Fruit fly (Drosophila melanogaster) whole organism, embryonic: ENCODE data around the gene RabX6.
A peak's percentile ranks its signal among the peaks of the same experiment; 100 is the strongest.

Experiments
- Bgb ChIP-seq: fragments of 200-800 bp; sonication (Bioruptor generic); IDR thresholded peaks from 2 replicates; pipeline ENCODE4 v1.3.6; 2022; ENCODE audit warnings: missing biosample characterization, missing genetic modification characterization; ENCODE audit not compliant: partially characterized antibody
- CG11085 ChIP-seq: fragments of 200-800 bp; sonication (Bioruptor generic); IDR thresholded peaks from 2 replicates; pipeline ENCODE4 v1.3.6; 2022; ENCODE audit warnings: missing biosample characterization, missing genetic modification characterization
- CG11398 ChIP-seq: fragments of 200-800 bp; sonication (Bioruptor generic); optimal IDR thresholded peaks from 2 replicates; lab custom pipeline; 2016; ENCODE audit warnings: missing biosample characterization, missing genetic modification characterization
- CG1233 ChIP-seq: fragments of 200-800 bp; sonication (Bioruptor generic); optimal IDR thresholded peaks from 4 replicates; lab custom pipeline; 2018; ENCODE audit warnings: missing biosample characterization, mild to moderate bottlenecking, missing genetic modification characterization
- CG14860 ChIP-seq: fragments of 200-800 bp; sonication (Bioruptor generic); IDR thresholded peaks from 3 replicates; pipeline ENCODE4 v1.3.6; 2022; ENCODE audit warnings: missing biosample characterization, missing genetic modification characterization; ENCODE audit not compliant: partially characterized antibody
- CG15073 ChIP-seq: fragments of 200-800 bp; sonication (Bioruptor generic); optimal IDR thresholded peaks from 2 replicates; lab custom pipeline; 2016; ENCODE audit warnings: missing biosample characterization, missing genetic modification characterization
- CG18262 ChIP-seq: fragments of 200-800 bp; optimal IDR thresholded peaks from 3 replicates; lab custom pipeline; 2019; ENCODE audit warnings: missing biosample characterization, mild to moderate bottlenecking, missing genetic modification characterization, moderate library complexity
- CG1832 ChIP-seq: fragments of 200-800 bp; sonication (Bioruptor generic); optimal IDR thresholded peaks from 2 replicates; lab custom pipeline; 2017; ENCODE audit warnings: missing biosample characterization, mild to moderate bottlenecking, missing genetic modification characterization, inconsistent platforms
- CG18599 ChIP-seq: fragments of 200-800 bp; sonication (Bioruptor generic); optimal IDR thresholded peaks from 3 replicates; lab custom pipeline; 2017; ENCODE audit warnings: missing biosample characterization, missing genetic modification characterization, mild to moderate bottlenecking, moderate library complexity, missing genetic modification reagents
- CG3726 ChIP-seq: fragments of 200-800 bp; sonication (Bioruptor generic); IDR thresholded peaks from 3 replicates; pipeline ENCODE4, ENCODE4 v1.3.6; 2022; ENCODE audit warnings: missing biosample characterization, missing genetic modification characterization
- CG3838 ChIP-seq: fragments of 200-800 bp; sonication (Bioruptor generic); optimal IDR thresholded peaks from 3 replicates; lab custom pipeline; 2016; ENCODE audit warnings: missing biosample characterization, missing genetic modification characterization
- CG43689 ChIP-seq: fragments of 200-800 bp; sonication (Bioruptor generic); IDR thresholded peaks from 2 replicates; pipeline ENCODE4 v1.3.6; 2022; ENCODE audit warnings: missing biosample characterization, missing genetic modification characterization
- CG4424 ChIP-seq: fragments of 200-800 bp; sonication (Bioruptor generic); optimal IDR thresholded peaks from 3 replicates; lab custom pipeline; 2016; ENCODE audit warnings: missing biosample characterization, missing genetic modification characterization
- CG6254 ChIP-seq: fragments of 200-800 bp; sonication (Bioruptor generic); optimal IDR thresholded peaks from 3 replicates; lab custom pipeline; 2017; ENCODE audit warnings: mild to moderate bottlenecking, missing biosample characterization, missing genetic modification reagents, missing genetic modification characterization
- CG6272 ChIP-seq: fragments of 200-800 bp; sonication (Bioruptor generic); IDR thresholded peaks from 2 replicates; pipeline ENCODE4 v1.3.6; 2022; ENCODE audit warnings: missing biosample characterization, missing genetic modification characterization
- CG6765 ChIP-seq: fragments of 200-800 bp; sonication (Bioruptor generic); optimal IDR thresholded peaks from 3 replicates; lab custom pipeline; 2017; ENCODE audit warnings: missing biosample characterization, mild to moderate bottlenecking, missing genetic modification characterization
- CG6791 ChIP-seq: fragments of 200-800 bp; sonication (Bioruptor generic); IDR thresholded peaks from 3 replicates; pipeline ENCODE4 v1.3.6; 2022; ENCODE audit warnings: missing biosample characterization, missing genetic modification characterization; ENCODE audit not compliant: partially characterized antibody
- CG7745 ChIP-seq: fragments of 200-800 bp; sonication (Bioruptor generic); optimal IDR thresholded peaks from 2 replicates; lab custom pipeline; 2018; ENCODE audit warnings: missing biosample characterization, mild to moderate bottlenecking, missing genetic modification characterization, moderate library complexity
- CG8359 ChIP-seq: fragments of 200-800 bp; sonication (Bioruptor generic); optimal IDR thresholded peaks from 2 replicates; lab custom pipeline; 2017; ENCODE audit warnings: missing biosample characterization, mild to moderate bottlenecking, missing genetic modification characterization, borderline replicate concordance
- Dad ChIP-seq: fragments of 200-800 bp; sonication (Bioruptor generic); optimal IDR thresholded peaks from 3 replicates; lab custom pipeline; 2016; ENCODE audit warnings: missing biosample characterization, missing genetic modification characterization
- Dek ChIP-seq: fragments of 200-800 bp; sonication (Bioruptor generic); optimal IDR thresholded peaks from 3 replicates; lab custom pipeline; 2019; ENCODE audit warnings: missing biosample characterization, mild to moderate bottlenecking, missing genetic modification characterization, moderate library complexity
- Gug ChIP-seq: fragments of 200-800 bp; sonication (Bioruptor generic); IDR thresholded peaks from 4 replicates; pipeline ENCODE4 v1.3.6; 2022; ENCODE audit warnings: missing biosample characterization, missing genetic modification characterization
- H15 ChIP-seq: fragments of 200-800 bp; sonication (Bioruptor generic); IDR thresholded peaks from 3 replicates; pipeline ENCODE4 v1.3.6; 2022; ENCODE audit warnings: missing biosample characterization, missing genetic modification characterization
- HLH54F ChIP-seq: fragments of 200-800 bp; sonication (Bioruptor generic); optimal IDR thresholded peaks from 3 replicates; lab custom pipeline; 2016; ENCODE audit warnings: missing biosample characterization, missing genetic modification characterization
- Lhr ChIP-seq: fragments of 200-800 bp; sonication (Bioruptor generic); optimal IDR thresholded peaks from 3 replicates; lab custom pipeline; 2017; ENCODE audit warnings: mild to moderate bottlenecking, missing biosample characterization, missing genetic modification reagents, missing genetic modification characterization
- Lpt ChIP-seq: fragments of >200 bp; optimal IDR thresholded peaks from 2 replicates; lab custom pipeline; 2018; ENCODE audit warnings: missing biosample characterization, missing genetic modification characterization
- Mad ChIP-seq: fragments of 200-800 bp; sonication (Bioruptor generic); optimal IDR thresholded peaks from 2 replicates; lab custom pipeline; 2016; ENCODE audit warnings: missing biosample characterization, missing genetic modification characterization
- NC2β ChIP-seq: fragments of 200-800 bp; sonication (Bioruptor generic); optimal IDR thresholded peaks from 2 replicates; lab custom pipeline; 2016; ENCODE audit warnings: missing biosample characterization, missing genetic modification characterization
- Xbp1 ChIP-seq: fragments of 200-800 bp; sonication (Bioruptor generic); optimal IDR thresholded peaks from 3 replicates; lab custom pipeline; 2016; ENCODE audit warnings: missing biosample characterization, mild to moderate bottlenecking, missing genetic modification characterization
- aop ChIP-seq: fragments of 200-800 bp; sonication (Bioruptor generic); IDR thresholded peaks from 2 replicates; pipeline ENCODE4 v1.3.6; 2022; ENCODE audit warnings: missing biosample characterization, missing genetic modification characterization
- ara ChIP-seq: fragments of 200-800 bp; sonication (Bioruptor generic); IDR thresholded peaks from 2 replicates; pipeline ENCODE4 v1.3.6; 2022; ENCODE audit warnings: missing biosample characterization, missing genetic modification characterization
- ase ChIP-seq: fragments of 200-800 bp; sonication (Bioruptor generic); IDR thresholded peaks from 3 replicates; pipeline ENCODE4 v1.3.6; 2022; ENCODE audit warnings: missing biosample characterization, missing genetic modification characterization
- az2 ChIP-seq: fragments of 200-800 bp; sonication (Bioruptor generic); optimal IDR thresholded peaks from 3 replicates; lab custom pipeline; 2016; ENCODE audit warnings: missing biosample characterization, missing genetic modification characterization
- bab2 ChIP-seq: fragments of 200-800 bp; sonication (Bioruptor generic); optimal IDR thresholded peaks from 2 replicates; lab custom pipeline; 2016; ENCODE audit warnings: missing biosample characterization, missing genetic modification characterization
- bbx ChIP-seq: fragments of 200-800 bp; sonication (Bioruptor generic); IDR thresholded peaks from 2 replicates; pipeline ENCODE4 v1.3.6; 2022; ENCODE audit warnings: missing biosample characterization, missing genetic modification characterization; ENCODE audit not compliant: partially characterized antibody
- br ChIP-seq: fragments of >200 bp; optimal IDR thresholded peaks from 2 replicates; lab custom pipeline; 2017
- btn ChIP-seq: fragments of 200-800 bp; sonication (Bioruptor generic); optimal IDR thresholded peaks from 2 replicates; lab custom pipeline; 2016; ENCODE audit warnings: missing biosample characterization, missing genetic modification characterization
- cad ChIP-seq: fragments of >200 bp; optimal IDR thresholded peaks from 2 replicates; lab custom pipeline; 2017; ENCODE audit warnings: missing biosample characterization, missing genetic modification characterization
- ci ChIP-seq: fragments of 200-800 bp; sonication (Bioruptor generic); IDR thresholded peaks from 3 replicates; pipeline ENCODE4 v1.3.6; 2022; ENCODE audit warnings: missing biosample characterization, missing genetic modification characterization
- gce ChIP-seq: fragments of 200-800 bp; sonication (Bioruptor generic); IDR thresholded peaks from 3 replicates; pipeline ENCODE4 v1.3.6; 2022; ENCODE audit warnings: missing biosample characterization, missing genetic modification characterization
- gsb-n ChIP-seq: fragments of 200-800 bp; sonication (Bioruptor generic); optimal IDR thresholded peaks from 3 replicates; lab custom pipeline; 2018; ENCODE audit warnings: missing biosample characterization, mild to moderate bottlenecking, missing genetic modification characterization
- ham ChIP-seq: fragments of 200-800 bp; sonication (Bioruptor generic); IDR thresholded peaks from 2 replicates; pipeline ENCODE4 v1.3.6; 2022; ENCODE audit warnings: missing biosample characterization, missing genetic modification characterization
- jigr1 ChIP-seq: fragments of 200-800 bp; sonication (Bioruptor generic); IDR thresholded peaks from 3 replicates; pipeline ENCODE4 v1.3.6; 2022; ENCODE audit warnings: missing biosample characterization, missing genetic modification characterization
- kni ChIP-seq: fragments of 200-800 bp; sonication (Bioruptor generic); optimal IDR thresholded peaks from 3 replicates; lab custom pipeline; 2017; ENCODE audit warnings: mild to moderate bottlenecking, missing biosample characterization, missing genetic modification reagents, missing genetic modification characterization
- lbe ChIP-seq: fragments of 200-800 bp; sonication (Bioruptor generic); optimal IDR thresholded peaks from 2 replicates; lab custom pipeline; 2016; ENCODE audit warnings: missing biosample characterization, mild to moderate bottlenecking, missing genetic modification characterization
- psq ChIP-seq: fragments of 200-800 bp; sonication (Bioruptor generic); optimal IDR thresholded peaks from 2 replicates; lab custom pipeline; 2017; ENCODE audit warnings: missing biosample characterization, missing genetic modification characterization
- slp2 ChIP-seq: fragments of 200-800 bp; sonication (Bioruptor generic); optimal IDR thresholded peaks from 2 replicates; lab custom pipeline; 2016; ENCODE audit warnings: missing biosample characterization, missing genetic modification characterization
- tna ChIP-seq: fragments of 200-800 bp; sonication (Bioruptor generic); IDR thresholded peaks from 2 replicates; pipeline ENCODE4 v1.3.6; 2022; ENCODE audit warnings: missing biosample characterization, missing genetic modification characterization; ENCODE audit not compliant: partially characterized antibody
- yki ChIP-seq: fragments of >200 bp; optimal IDR thresholded peaks from 3 replicates; lab custom pipeline; 2018
- zfh2 ChIP-seq: fragments of 200-800 bp; sonication (Bioruptor generic); optimal IDR thresholded peaks from 2 replicates; lab custom pipeline; 2016; ENCODE audit warnings: missing biosample characterization, missing genetic modification characterization

The RabX6 gene

DNA sequence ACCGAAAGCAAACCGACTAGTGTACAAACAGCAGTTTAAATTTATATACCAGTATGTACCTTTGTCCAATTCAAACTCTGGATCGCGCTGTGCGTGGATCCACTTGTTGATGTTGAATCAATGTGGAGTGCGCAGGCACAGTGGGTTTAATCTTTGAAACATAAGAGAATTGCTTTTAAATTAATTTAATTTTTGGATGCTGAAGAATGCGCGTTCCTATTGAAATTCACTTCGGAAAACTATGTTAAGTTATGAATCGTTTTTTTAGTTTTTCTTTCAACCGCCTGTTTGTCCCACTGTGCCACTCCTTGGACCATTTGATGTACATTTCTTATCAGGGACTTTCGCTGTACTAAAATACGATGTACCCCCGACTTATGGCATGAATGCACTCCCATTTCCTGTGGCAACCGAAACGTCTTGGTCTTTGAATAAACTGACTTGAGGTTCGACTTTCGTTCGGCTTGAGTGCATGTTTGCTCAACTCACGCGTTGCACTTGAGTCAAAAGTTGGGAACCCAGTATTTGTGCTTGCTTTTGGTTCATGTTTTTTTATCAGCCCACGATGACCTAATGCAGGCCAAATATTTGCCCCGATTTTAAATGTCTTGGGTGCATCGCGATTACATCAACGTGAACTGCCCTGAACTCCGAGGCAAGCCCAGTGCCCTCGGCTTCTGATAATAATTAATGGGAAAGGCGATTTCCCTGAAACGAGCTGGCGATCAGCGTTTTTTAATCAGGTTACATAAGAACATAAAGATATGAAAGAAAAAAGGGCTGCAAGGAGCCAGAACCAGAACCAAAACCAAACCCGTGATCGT is 34.4 kb downstream of the RabX6 start (continued):
- TF ChIP-seq H15 (peak; percentile 90), HLH54F (GFP tag; lab: Kevin White, UChicago) (peak; percentile 68), ham (no peak), ci (GFP tag; lab: Robert Waterston, UW) (peak; percentile 98), CG6254 (GFP tag; lab: Kevin White, UChicago) (peak; percentile 95), Dad (peak; percentile 95), CG18262 (tag; lab: Kevin White, UChicago) (peak; percentile 98), CG6791 (GFP tag; lab: Robert Waterston, UW) (0 out of 3 replicates have a peak, but pooled peaks have one; percentile 50), CG7745 (tag; lab: Kevin White, UChicago) (peak; percentile 82), NC2β (peak; percentile 97), CG14860 (GFP tag; lab: Robert Waterston, UW) (0 out of 3 replicates have a peak, but pooled peaks have one; percentile 39), bab2 (GFP tag; lab: Kevin White, UChicago) (peak; percentile 95), kni (GFP tag; lab: Kevin White, UChicago) (peak; percentile 91), Dek (tag; lab: Kevin White, UChicago) (peak; percentile 53), Lhr (GFP tag; lab: Kevin White, UChicago) (peak; percentile 95), psq (GFP tag; lab: Kevin White, UChicago) (peak; percentile 76), Lpt (GFP tag; lab: Kevin White, UChicago) (no peak), gsb-n (tag; lab: Kevin White, UChicago) (peak; percentile 98), CG1832 (no peak), zfh2 (GFP tag; lab: Kevin White, UChicago) (peak; percentile 41), CG3838 (GFP tag; lab: Kevin White, UChicago) (peak; percentile 90), Gug (GFP tag; lab: Robert Waterston, UW) (peak; percentile 84), Mad (GFP tag; lab: Kevin White, UChicago) (peak; percentile 91), CG8359 (GFP tag; lab: Kevin White, UChicago) (peak; percentile 91), Xbp1 (GFP tag; lab: Kevin White, UChicago) (peak; percentile 89), CG11085 (GFP tag; lab: Robert Waterston, UW) (peak; percentile 77), CG6765 (GFP tag; lab: Kevin White, UChicago) (peak; percentile 36), yki (lab: Kevin White, UChicago) (no peak), CG15073 (GFP tag; lab: Kevin White, UChicago) (peak; percentile 80), tna (GFP tag; lab: Robert Waterston, UW) (no peak), lbe (peak; percentile 88), CG11398 (GFP tag; lab: Kevin White, UChicago) (peak; percentile 92), aop (peak; percentile 79; the same call in 1 of the 2 replicates), CG6272 (GFP tag; lab: Robert Waterston, UW) (peak; percentile 81), CG1233 (peak; percentile 93), br (lab: Kevin White, UChicago) (no peak), CG3726 (GFP tag; lab: Robert Waterston, UW) (peak; percentile 96), btn (GFP tag; lab: Kevin White, UChicago) (peak; percentile 93), ase (GFP tag; lab: Robert Waterston, UW) (peak; percentile 92), az2 (peak; percentile 95), CG4424 (GFP tag; lab: Kevin White, UChicago) (peak; percentile 97), gce (peak; percentile 91), CG18599 (GFP tag; lab: Kevin White, UChicago) (peak; percentile 78), CG43689 (peak; percentile 73), Bgb (no peak), ara (GFP tag; lab: Robert Waterston, UW) (peak; percentile 99), cad (GFP tag; lab: Kevin White, UChicago) (no peak), bbx (GFP tag; lab: Robert Waterston, UW) (no peak), slp2 (peak; percentile 96), jigr1 (peak; percentile 87; the same call in 2 of the 3 replicates)
